Worm (Caenorhabditis elegans): ENCODE results near the gene R02D3.8.

R02D3.8 gene

DNA sequence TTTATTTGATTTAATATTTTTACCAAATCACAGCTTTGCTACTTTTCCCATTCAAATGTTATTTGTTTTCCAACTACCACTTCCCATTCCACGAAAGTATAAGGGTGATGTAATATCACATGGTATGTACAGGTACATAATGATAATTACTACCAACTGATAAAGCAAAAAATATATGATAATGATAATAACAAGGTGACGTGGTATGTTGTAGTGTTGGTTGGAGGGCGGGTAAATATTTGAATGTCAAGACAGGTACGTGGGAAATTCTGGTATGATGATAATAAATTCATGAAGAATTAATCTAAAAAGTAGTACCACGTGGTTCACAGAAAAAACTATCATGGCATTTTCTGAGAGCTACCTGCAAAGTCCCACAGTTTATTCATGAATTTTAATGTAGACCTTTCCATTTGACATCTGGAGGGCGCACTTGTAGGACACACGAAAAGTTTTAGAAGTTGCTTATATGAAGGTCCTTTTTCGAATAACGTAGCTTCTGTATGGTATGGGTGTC lies 34.9 kb upstream of the R02D3.8 start (continued):
- TF ChIP-seq lin-40 (tag; optimal IDR thresholded peaks at IDR 0.05) (peak; percentile 45), him-1 (tag; optimal IDR thresholded peaks at IDR 0.05) (no peak), ztf-3 (GFP tag; optimal IDR thresholded peaks at IDR 0.05) (no peak), atf-7 (tag; optimal IDR thresholded peaks at IDR 0.05) (peak; percentile 79), hmg-1.2 (GFP tag; IDR thresholded peaks at IDR 0.05) (0 out of 2 replicates have a peak, but pooled peaks have one; percentile 16)

DNA sequence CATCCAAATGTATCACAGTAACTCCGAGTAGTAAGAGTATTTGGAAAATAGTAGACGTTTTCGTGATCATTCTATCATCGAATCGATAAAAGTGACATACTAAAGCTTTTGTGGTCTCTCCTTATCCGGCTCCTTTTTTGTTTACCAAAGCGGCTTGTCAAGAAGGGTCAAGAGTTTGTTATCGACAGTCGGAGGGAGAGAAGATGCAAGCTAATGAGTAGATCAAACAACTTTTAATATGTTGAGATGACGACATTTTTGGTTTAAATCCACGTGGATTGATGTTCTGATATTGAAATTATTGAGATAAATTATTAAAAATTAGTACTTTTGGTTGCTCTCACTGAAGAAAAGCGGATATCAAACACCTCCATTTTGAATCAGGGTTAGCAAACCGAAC lies 34.4 kb upstream of the R02D3.8 start, which contains the start of gene T21D12.7:
TSS of gene T21D12.7 (minus strand) at position 101 of the 400 bp plus-strand sequence.
- TF ChIP-seq lin-35 (GFP tag; optimal IDR thresholded peaks at IDR 0.05) (peak in 1 of 3 experiments; percentile 36), F39B2.1 (GFP tag; IDR thresholded peaks at IDR 0.05) (no peak)

DNA sequence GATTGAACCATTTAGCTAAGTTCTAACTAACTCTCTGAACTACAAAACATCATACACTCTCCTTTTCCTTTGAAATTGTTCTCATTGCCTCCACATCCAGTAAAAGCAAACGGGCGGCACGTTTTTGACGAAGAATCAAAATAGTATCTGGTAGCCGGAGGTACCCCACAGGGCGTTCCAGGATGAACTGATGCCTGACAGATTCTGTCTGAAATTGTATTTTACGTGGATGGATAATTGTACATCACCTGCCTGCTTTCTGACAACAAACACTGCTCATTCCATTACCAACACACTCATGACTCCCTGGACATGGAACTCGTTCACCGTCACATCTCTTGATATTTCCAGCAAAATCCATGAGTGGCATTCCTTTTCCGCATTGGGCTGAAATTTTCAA lies 33.4 kb upstream of the R02D3.8 start:
- TF ChIP-seq somi-1 (GFP tag; optimal IDR thresholded peaks at IDR 0.05) (no peak), lsl-1 (GFP tag; optimal IDR thresholded peaks at IDR 0.05) (no peak), bed-2 (GFP tag; IDR thresholded peaks at IDR 0.05) (no peak), mes-4 (tag; optimal IDR thresholded peaks at IDR 0.05) (no peak), ccch-3 (GFP tag; optimal IDR thresholded peaks at IDR 0.05) (no peak), lag-1 (GFP tag; IDR thresholded peaks at IDR 0.05) (no peak), let-607 (tag; optimal IDR thresholded peaks at IDR 0.05) (no peak), F57C9.4 (tag; optimal IDR thresholded peaks at IDR 0.05) (no peak), lsy-27 (tag; optimal IDR thresholded peaks at IDR 0.05; ENCODE audit: borderline replicate concordance, insufficient read depth) (no peak), snpc-1.1 (tag; optimal IDR thresholded peaks at IDR 0.05; ENCODE audit: insufficient read depth) (no peak), snpc-4 (GFP tag; optimal IDR thresholded peaks at IDR 0.05) (no peak), snpc-4 (tag; optimal IDR thresholded peaks at IDR 0.05) (no peak)

DNA sequence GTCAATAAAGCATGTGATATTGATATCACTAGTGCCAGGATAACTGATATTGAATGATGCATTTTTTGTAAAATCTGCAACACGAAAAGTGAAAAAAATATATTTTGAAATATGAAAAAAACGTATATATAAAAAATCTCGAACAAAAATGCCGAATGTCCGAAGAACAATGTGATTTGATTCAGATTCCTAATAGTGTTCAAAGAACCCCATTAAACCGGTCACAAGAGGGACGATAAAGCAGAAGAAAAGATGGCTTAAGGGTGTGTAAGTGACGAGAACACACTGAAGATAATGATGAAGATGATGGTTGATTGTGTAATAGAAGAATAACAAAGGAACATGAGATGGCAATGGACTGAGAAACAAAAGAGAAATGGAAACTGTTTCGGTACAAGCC lies 31.0 kb upstream of the R02D3.8 start, which contains the start of gene T21D12.14:
TSS of gene T21D12.14 (minus strand) at position 101 of the 400 bp plus-strand sequence.
- TF ChIP-seq ceh-27 (GFP tag; optimal IDR thresholded peaks at IDR 0.05) (no peak), madf-3 (GFP tag; IDR thresholded peaks at IDR 0.05) (no peak), hrde-1 (tag; optimal IDR thresholded peaks at IDR 0.05; ENCODE audit: borderline replicate concordance) (no peak), F22D6.2 (tag; optimal IDR thresholded peaks at IDR 0.05) (no peak), mel-28 (tag; optimal IDR thresholded peaks at IDR 0.05; ENCODE audit: borderline replicate concordance) (no peak), attf-3 (GFP tag; conservative IDR thresholded peaks at IDR 0.05) (no peak), die-1 (tag; optimal IDR thresholded peaks at IDR 0.05) (no peak), ama-1 (optimal IDR thresholded peaks at IDR 0.05) (no peak), ama-1 (GFP tag; optimal IDR thresholded peaks at IDR 0.05) (no peak), tbp1 (GFP tag; optimal IDR thresholded peaks at IDR 0.05) (no peak), somi-1 (GFP tag; optimal IDR thresholded peaks at IDR 0.05) (no peak), B0336.3 (GFP tag; IDR thresholded peaks at IDR 0.05) (no peak), attf-5 (GFP tag; optimal IDR thresholded peaks at IDR 0.05) (no peak), C17E4.6 (GFP tag; IDR thresholded peaks at IDR 0.05) (no peak), him-1 (tag; optimal IDR thresholded peaks at IDR 0.05) (no peak), nhr-90 (tag; optimal IDR thresholded peaks at IDR 0.05) (no peak), zim-3 (tag; optimal IDR thresholded peaks at IDR 0.05) (no peak), ZK185.1 (tag; optimal IDR thresholded peaks at IDR 0.05; ENCODE audit: poor library complexity, severe bottlenecking) (no peak), sea-2 (GFP tag; IDR thresholded peaks at IDR 0.05) (no peak), F57A8.1 (GFP tag; optimal IDR thresholded peaks at IDR 0.05) (no peak), xnd-1 (tag; optimal IDR thresholded peaks at IDR 0.05) (no peak)
